Worm (Caenorhabditis elegans): ENCODE results near the gene K12H6.10.
A peak's percentile ranks its signal among the peaks of the same experiment; 100 is the strongest.

- no peak for TF ChIP-seq nhr-2 (tag; optimal IDR thresholded peaks at IDR 0.05)
- no peak for TF ChIP-seq nhr-76 (tag; optimal IDR thresholded peaks at IDR 0.05)
- no peak for TF ChIP-seq elt-1 (tag; optimal IDR thresholded peaks at IDR 0.05; ENCODE audit: borderline replicate concordance, insufficient read depth)
- TF ChIP-seq bed-3 (GFP tag; optimal IDR thresholded peaks at IDR 0.05): no peak
- no peak for TF ChIP-seq blmp-1 (tag; optimal IDR thresholded peaks at IDR 0.05)
- TF ChIP-seq nhr-237 (tag; optimal IDR thresholded peaks at IDR 0.05): no peak
- TF ChIP-seq unc-62 (GFP tag; optimal IDR thresholded peaks at IDR 0.05): no peak
- TF ChIP-seq M03D4.4 (tag; optimal IDR thresholded peaks at IDR 0.05): no peak
- TF ChIP-seq mls-2 (tag; optimal IDR thresholded peaks at IDR 0.05): peak; percentile 34
- TF ChIP-seq elt-3 (tag; optimal IDR thresholded peaks at IDR 0.05): no peak
- no peak for TF ChIP-seq ceh-83 (GFP tag; optimal IDR thresholded peaks at IDR 0.05)
- no peak for TF ChIP-seq lin-32 (GFP tag; optimal IDR thresholded peaks at IDR 0.05)
- no peak for TF ChIP-seq mab-5 (tag; optimal IDR thresholded peaks at IDR 0.05)
Observed at ce11 chrII:2832539-2832938, 9.9 kb downstream of the K12H6.10 start.

All from whole organism, mixed stage, embryonic.